Fruit fly (Drosophila melanogaster) whole organism, embryonic: Measurements from ENCODE around the gene dj-1beta.

Experiments used
- Awh ChIP-seq: fragments of 200-800 bp; sonication (Bioruptor generic); IDR thresholded peaks from 2 replicates; pipeline ENCODE4, ENCODE4 v1.3.6; 2022; ENCODE audit warnings: missing biosample characterization, missing genetic modification characterization
- Blimp-1 ChIP-seq: fragments of 200-800 bp; sonication (Bioruptor generic); optimal IDR thresholded peaks from 3 replicates; lab custom pipeline; 2018; ENCODE audit warnings: missing biosample characterization, missing genetic modification characterization, mild to moderate bottlenecking, moderate library complexity, missing genetic modification reagents
- CG10462 ChIP-seq: fragments of 200-800 bp; sonication (Bioruptor generic); optimal IDR thresholded peaks from 2 replicates; lab custom pipeline; 2016; ENCODE audit warnings: missing biosample characterization, missing genetic modification characterization
- CG10979 ChIP-seq: fragments of 200-800 bp; sonication (Bioruptor generic); optimal IDR thresholded peaks from 2 replicates; lab custom pipeline; 2018; ENCODE audit warnings: missing biosample characterization, mild to moderate bottlenecking, missing genetic modification characterization, moderate library complexity
- CG11093 ChIP-seq: fragments of 200-800 bp; sonication (Bioruptor generic); IDR thresholded peaks from 3 replicates; pipeline ENCODE4 v1.3.6; 2022; ENCODE audit warnings: missing biosample characterization, missing genetic modification characterization
- CG11456 ChIP-seq: fragments of 200-800 bp; sonication (Bioruptor generic); IDR thresholded peaks from 3 replicates; pipeline ENCODE4 v1.3.6; 2022; ENCODE audit warnings: missing biosample characterization, missing genetic modification characterization
- CG11695 ChIP-seq: fragments of 200-800 bp; sonication (Bioruptor generic); IDR thresholded peaks from 3 replicates; pipeline ENCODE4 v1.3.6; 2022; ENCODE audit warnings: missing biosample characterization, missing genetic modification characterization
- CG12391 ChIP-seq: fragments of 200-800 bp; sonication (Bioruptor generic); optimal IDR thresholded peaks from 3 replicates; lab custom pipeline; 2018; ENCODE audit warnings: missing biosample characterization, mild to moderate bottlenecking, missing genetic modification characterization, moderate library complexity
- CG12744 ChIP-seq: fragments of 200-800 bp; sonication (Bioruptor generic); optimal IDR thresholded peaks from 2 replicates; lab custom pipeline; 2016; ENCODE audit warnings: missing biosample characterization, missing genetic modification characterization
- CG12769 ChIP-seq: fragments of 200-800 bp; sonication (Bioruptor generic); optimal IDR thresholded peaks from 2 replicates; lab custom pipeline; 2019; ENCODE audit warnings: missing biosample characterization, mild to moderate bottlenecking, missing genetic modification characterization, moderate library complexity
- CG14860 ChIP-seq: fragments of 200-800 bp; sonication (Bioruptor generic); IDR thresholded peaks from 3 replicates; pipeline ENCODE4 v1.3.6; 2022; ENCODE audit warnings: missing biosample characterization, missing genetic modification characterization; ENCODE audit not compliant: partially characterized antibody
- CG16813 ChIP-seq: fragments of 200-800 bp; sonication (Bioruptor generic); IDR thresholded peaks from 3 replicates; pipeline ENCODE4 v1.3.6; 2022; ENCODE audit warnings: missing biosample characterization, missing genetic modification characterization; ENCODE audit not compliant: partially characterized antibody
- CG17612 ChIP-seq: fragments of 200-800 bp; sonication (Bioruptor generic); IDR thresholded peaks from 2 replicates; pipeline ENCODE4 v1.3.6; 2022; ENCODE audit warnings: missing biosample characterization, missing genetic modification characterization
- CG2712 ChIP-seq: fragments of 200-800 bp; optimal IDR thresholded peaks from 3 replicates; lab custom pipeline; 2019; ENCODE audit warnings: missing biosample characterization, mild to moderate bottlenecking, missing genetic modification characterization, moderate library complexity
- CG2875 ChIP-seq: fragments of 200-800 bp; sonication (Bioruptor generic); optimal IDR thresholded peaks from 2 replicates; lab custom pipeline; 2017; ENCODE audit warnings: missing biosample characterization, mild to moderate bottlenecking, missing genetic modification characterization, missing genetic modification reagents
- CG31224 ChIP-seq: fragments of 200-800 bp; sonication (Bioruptor generic); IDR thresholded peaks from 2 replicates; pipeline ENCODE4 v1.3.6; 2022; ENCODE audit warnings: missing biosample characterization, missing genetic modification characterization
- CG3726 ChIP-seq: fragments of 200-800 bp; sonication (Bioruptor generic); IDR thresholded peaks from 3 replicates; pipeline ENCODE4, ENCODE4 v1.3.6; 2022; ENCODE audit warnings: missing biosample characterization, missing genetic modification characterization
- CG4282 ChIP-seq: fragments of 200-800 bp; sonication (Bioruptor generic); optimal IDR thresholded peaks from 2 replicates; lab custom pipeline; 2016; ENCODE audit warnings: missing biosample characterization, missing genetic modification characterization
- CG4820 ChIP-seq: fragments of 200-800 bp; sonication (Bioruptor generic); optimal IDR thresholded peaks from 3 replicates; lab custom pipeline; 2016; ENCODE audit warnings: missing biosample characterization, missing genetic modification characterization
- CG6791 ChIP-seq: fragments of 200-800 bp; sonication (Bioruptor generic); IDR thresholded peaks from 3 replicates; pipeline ENCODE4 v1.3.6; 2022; ENCODE audit warnings: missing biosample characterization, missing genetic modification characterization; ENCODE audit not compliant: partially characterized antibody
- CG6854 ChIP-seq: fragments of 200-800 bp; sonication (Bioruptor generic); optimal IDR thresholded peaks from 3 replicates; lab custom pipeline; 2017; ENCODE audit warnings: missing biosample characterization, mild to moderate bottlenecking, missing genetic modification characterization
- CG8924 ChIP-seq: fragments of 200-800 bp; optimal IDR thresholded peaks from 3 replicates; lab custom pipeline; 2019; ENCODE audit warnings: missing biosample characterization, mild to moderate bottlenecking, missing genetic modification characterization, moderate library complexity
- CG9876 ChIP-seq: fragments of 200-800 bp; sonication (Bioruptor generic); optimal IDR thresholded peaks from 2 replicates; lab custom pipeline; 2016; ENCODE audit warnings: missing biosample characterization, missing genetic modification characterization
- Dll ChIP-seq: fragments of 200-800 bp; sonication (Bioruptor generic); IDR thresholded peaks from 4 replicates; pipeline ENCODE4 v1.3.6; 2022; ENCODE audit warnings: missing biosample characterization, missing genetic modification characterization; ENCODE audit not compliant: partially characterized antibody
- ERR ChIP-seq: fragments of 200-800 bp; sonication (Bioruptor generic); optimal IDR thresholded peaks from 2 replicates; lab custom pipeline; 2016; ENCODE audit warnings: missing biosample characterization, missing genetic modification characterization
- Lpt ChIP-seq: fragments of >200 bp; optimal IDR thresholded peaks from 2 replicates; lab custom pipeline; 2018; ENCODE audit warnings: missing biosample characterization, missing genetic modification characterization
- NC2β ChIP-seq: fragments of 200-800 bp; sonication (Bioruptor generic); optimal IDR thresholded peaks from 2 replicates; lab custom pipeline; 2016; ENCODE audit warnings: missing biosample characterization, missing genetic modification characterization
- Nf-YB ChIP-seq: fragments of 200-800 bp; sonication (Bioruptor generic); optimal IDR thresholded peaks from 3 replicates; lab custom pipeline; 2019; ENCODE audit warnings: missing biosample characterization, mild to moderate bottlenecking, missing genetic modification characterization, moderate library complexity
- Ravus ChIP-seq: fragments of 200-800 bp; sonication (Bioruptor generic); IDR thresholded peaks from 2 replicates; pipeline ENCODE4 v1.3.6; 2022; ENCODE audit warnings: missing biosample characterization, missing genetic modification characterization
- Rx ChIP-seq: fragments of 200-800 bp; sonication (Bioruptor generic); IDR thresholded peaks from 2 replicates; pipeline ENCODE4 v1.3.6; 2022; ENCODE audit warnings: missing biosample characterization, missing genetic modification characterization
- Sry-β ChIP-seq: fragments of 200-800 bp; sonication (Bioruptor generic); optimal IDR thresholded peaks from 2 replicates; lab custom pipeline; 2018; ENCODE audit warnings: missing biosample characterization, mild to moderate bottlenecking, missing genetic modification characterization, moderate library complexity
- Ssrp ChIP-seq: fragments of 200-800 bp; sonication (Bioruptor generic); optimal IDR thresholded peaks from 2 replicates; lab custom pipeline; 2018; ENCODE audit warnings: missing biosample characterization, mild to moderate bottlenecking, missing genetic modification characterization, moderate library complexity
- Xbp1 ChIP-seq: fragments of 200-800 bp; sonication (Bioruptor generic); optimal IDR thresholded peaks from 3 replicates; lab custom pipeline; 2016; ENCODE audit warnings: missing biosample characterization, mild to moderate bottlenecking, missing genetic modification characterization
- ac ChIP-seq: fragments of 200-800 bp; sonication (Bioruptor generic); optimal IDR thresholded peaks from 3 replicates; lab custom pipeline; 2017; ENCODE audit warnings: missing biosample characterization, mild to moderate bottlenecking, missing genetic modification characterization
- ase ChIP-seq: fragments of 200-800 bp; sonication (Bioruptor generic); IDR thresholded peaks from 3 replicates; pipeline ENCODE4 v1.3.6; 2022; ENCODE audit warnings: missing biosample characterization, missing genetic modification characterization
- bbx ChIP-seq: fragments of 200-800 bp; sonication (Bioruptor generic); IDR thresholded peaks from 2 replicates; pipeline ENCODE4 v1.3.6; 2022; ENCODE audit warnings: missing biosample characterization, missing genetic modification characterization; ENCODE audit not compliant: partially characterized antibody
- bowl ChIP-seq: fragments of 200-800 bp; sonication (Bioruptor generic); IDR thresholded peaks from 2 replicates; pipeline ENCODE4 v1.3.6; 2022; ENCODE audit warnings: missing biosample characterization, missing genetic modification characterization
- chn ChIP-seq: fragments of 200-800 bp; sonication (Bioruptor generic); optimal IDR thresholded peaks from 2 replicates; lab custom pipeline; 2016; ENCODE audit warnings: missing biosample characterization, missing genetic modification characterization
- da ChIP-seq: fragments of 200-800 bp; sonication (Bioruptor generic); optimal IDR thresholded peaks from 2 replicates; lab custom pipeline; 2016; ENCODE audit warnings: missing biosample characterization, missing genetic modification characterization
- emc ChIP-seq: fragments of 200-800 bp; sonication (Bioruptor generic); optimal IDR thresholded peaks from 2 replicates; lab custom pipeline; 2016; ENCODE audit warnings: missing biosample characterization, missing genetic modification characterization
- en ChIP-seq: fragments of 200-800 bp; sonication (Bioruptor generic); optimal IDR thresholded peaks from 2 replicates; lab custom pipeline; 2016; ENCODE audit warnings: missing biosample characterization, missing genetic modification characterization
- fd96Cb ChIP-seq: fragments of 200-800 bp; sonication (Bioruptor generic); optimal IDR thresholded peaks from 2 replicates; lab custom pipeline; 2018; ENCODE audit warnings: missing biosample characterization, mild to moderate bottlenecking, missing genetic modification characterization, moderate library complexity
- kay ChIP-seq: fragments of 200-800 bp; sonication (Bioruptor generic); optimal IDR thresholded peaks from 2 replicates; lab custom pipeline; 2016; ENCODE audit warnings: missing biosample characterization, missing genetic modification characterization
- mam ChIP-seq: fragments of 200-800 bp; sonication (Bioruptor generic); optimal IDR thresholded peaks from 3 replicates; lab custom pipeline; 2016; ENCODE audit warnings: missing biosample characterization, missing genetic modification characterization
- phol ChIP-seq: fragments of 200-800 bp; sonication (Bioruptor generic); optimal IDR thresholded peaks from 3 replicates; lab custom pipeline; 2018; ENCODE audit warnings: missing biosample characterization, mild to moderate bottlenecking, missing genetic modification characterization, moderate library complexity
- psq ChIP-seq: fragments of 200-800 bp; sonication (Bioruptor generic); optimal IDR thresholded peaks from 2 replicates; lab custom pipeline; 2017; ENCODE audit warnings: missing biosample characterization, missing genetic modification characterization
- pum ChIP-seq: fragments of 200-800 bp; sonication (Bioruptor generic); optimal IDR thresholded peaks from 2 replicates; lab custom pipeline; 2016; ENCODE audit warnings: missing biosample characterization, missing genetic modification characterization
- schlank ChIP-seq: fragments of 200-800 bp; sonication (Bioruptor generic); optimal IDR thresholded peaks from 2 replicates; lab custom pipeline; 2018; ENCODE audit warnings: missing biosample characterization, mild to moderate bottlenecking, missing genetic modification characterization
- sug ChIP-seq: fragments of 200-800 bp; optimal IDR thresholded peaks from 2 replicates; lab custom pipeline; 2019; ENCODE audit warnings: missing biosample characterization, mild to moderate bottlenecking, missing genetic modification characterization, moderate library complexity
- usp ChIP-seq: fragments of >200 bp; optimal IDR thresholded peaks from 2 replicates; lab custom pipeline; 2017; ENCODE audit warnings: missing biosample characterization, missing genetic modification characterization
- vvl ChIP-seq: fragments of 200-800 bp; sonication (Bioruptor generic); IDR thresholded peaks from 2 replicates; pipeline ENCODE4 v1.3.6; 2022; ENCODE audit warnings: missing biosample characterization, missing genetic modification characterization

Gene dj-1beta

DNA sequence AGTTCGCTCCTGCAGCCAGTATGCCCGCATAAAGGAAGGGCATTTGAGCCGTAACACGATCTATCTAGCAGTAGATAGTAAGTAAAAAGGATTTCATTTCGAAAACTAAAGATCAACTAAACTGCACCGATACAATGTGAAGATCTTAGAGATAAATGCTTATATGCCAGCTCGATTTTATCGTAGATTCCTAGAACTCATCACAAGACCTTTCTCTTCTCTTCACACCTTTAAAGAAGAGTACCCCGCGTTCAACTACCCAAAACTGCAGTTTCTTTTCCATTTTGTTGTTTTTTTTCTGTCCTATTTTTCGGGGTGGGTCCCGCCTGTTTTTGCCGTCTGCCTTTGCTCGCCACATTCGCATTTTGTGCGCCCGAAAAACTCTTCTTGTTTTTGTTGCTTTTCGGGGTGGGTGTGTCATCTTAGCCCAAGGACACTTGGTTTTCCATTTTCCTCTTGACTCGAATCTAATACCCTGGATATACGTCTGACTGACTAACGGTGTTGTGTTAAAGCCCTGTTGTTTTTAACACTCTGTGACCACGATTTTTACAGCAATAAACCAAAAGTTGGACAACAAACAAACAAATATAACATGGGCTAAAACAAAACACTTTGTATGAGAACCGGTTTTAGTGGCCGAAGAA, 2.5 kb downstream of the dj-1beta start (continued):
- peak; percentile 25 for TF ChIP-seq chn (GFP tag; lab: Kevin White, UChicago)
- TF ChIP-seq da (GFP tag; lab: Kevin White, UChicago): no peak
- no peak for TF ChIP-seq CG4820 (GFP tag; lab: Kevin White, UChicago)
- TF ChIP-seq ase (GFP tag; lab: Robert Waterston, UW): no peak
- no peak for TF ChIP-seq Blimp-1 (GFP tag; lab: Kevin White, UChicago)
- TF ChIP-seq CG11093 (GFP tag; lab: Robert Waterston, UW): no peak
- no peak for TF ChIP-seq Rx (GFP tag; lab: Robert Waterston, UW)
- TF ChIP-seq Ssrp (tag; lab: Kevin White, UChicago): no peak
- no peak for TF ChIP-seq CG9876 (GFP tag; lab: Kevin White, UChicago)
- TF ChIP-seq Nf-YB (GFP tag; lab: Kevin White, UChicago): no peak
- no peak for TF ChIP-seq CG14860
- TF ChIP-seq CG8924: peak; percentile 20
- TF ChIP-seq emc (GFP tag; lab: Kevin White, UChicago): no peak
- TF ChIP-seq Lpt (GFP tag; lab: Kevin White, UChicago): no peak
- TF ChIP-seq sug (tag; lab: Kevin White, UChicago): no peak
- no peak for TF ChIP-seq mam
- TF ChIP-seq CG4282: no peak
- TF ChIP-seq CG12769 (tag; lab: Kevin White, UChicago): no peak
- TF ChIP-seq CG2712: no peak
- no peak for TF ChIP-seq bbx
- no peak for TF ChIP-seq CG11456 (GFP tag; lab: Robert Waterston, UW)
- peak; percentile 34 for TF ChIP-seq psq (GFP tag; lab: Kevin White, UChicago)
- TF ChIP-seq en (GFP tag; lab: Kevin White, UChicago): no peak
- no peak for TF ChIP-seq Ravus (GFP tag; lab: Robert Waterston, UW)
- TF ChIP-seq Xbp1: no peak
- TF ChIP-seq CG6791 (GFP tag; lab: Robert Waterston, UW): 0 out of 3 replicates have a peak, but pooled peaks have one; percentile 22
- no peak for TF ChIP-seq CG31224 (GFP tag; lab: Robert Waterston, UW)
- no peak for TF ChIP-seq CG17612 (GFP tag; lab: Robert Waterston, UW)
- TF ChIP-seq NC2β (GFP tag; lab: Kevin White, UChicago): no peak
- TF ChIP-seq pum: no peak
- TF ChIP-seq CG12744 (GFP tag; lab: Kevin White, UChicago): no peak
- TF ChIP-seq kay (GFP tag; lab: Kevin White, UChicago): no peak
- no peak for TF ChIP-seq usp (GFP tag; lab: Kevin White, UChicago)
- TF ChIP-seq CG16813 (GFP tag; lab: Robert Waterston, UW): 0 out of 3 replicates have a peak, but pooled peaks have one; percentile 23
- TF ChIP-seq CG11695 (GFP tag; lab: Robert Waterston, UW): no peak
- no peak for TF ChIP-seq schlank (tag; lab: Kevin White, UChicago)
- no peak for TF ChIP-seq phol (tag; lab: Kevin White, UChicago)
- TF ChIP-seq CG6854 (GFP tag; lab: Kevin White, UChicago): no peak
- TF ChIP-seq CG12391 (tag; lab: Kevin White, UChicago): no peak
- no peak for TF ChIP-seq CG10979 (tag; lab: Kevin White, UChicago)
- no peak for TF ChIP-seq vvl (GFP tag; lab: Robert Waterston, UW)
- no peak for TF ChIP-seq CG2875 (GFP tag; lab: Kevin White, UChicago)
- no peak for TF ChIP-seq CG3726
- TF ChIP-seq ac (GFP tag; lab: Kevin White, UChicago): no peak
- TF ChIP-seq Dll: no peak
- no peak for TF ChIP-seq bowl (GFP tag; lab: Robert Waterston, UW)
- 0 out of 2 replicates have a peak, but pooled peaks have one; percentile 6 for TF ChIP-seq Awh (GFP tag; lab: Robert Waterston, UW)
- no peak for TF ChIP-seq ERR
- TF ChIP-seq CG10462 (GFP tag; lab: Kevin White, UChicago): no peak
- TF ChIP-seq Sry-β (GFP tag; lab: Kevin White, UChicago): no peak
- no peak for TF ChIP-seq fd96Cb (tag; lab: Kevin White, UChicago)
